Worm (Caenorhabditis elegans) whole organism, L3 larva: ENCODE data around the gene syd-1.

Source experiments
- R02D3.7 ChIP-seq: fragments of 150-350 bp; optimal IDR thresholded peaks from 2 replicates; lab custom pipeline; 2014; ENCODE audit warnings: missing biosample characterization, missing genetic modification characterization
- ZK546.5 ChIP-seq: sonication (generic microtip); optimal IDR thresholded peaks from 2 replicates; lab custom pipeline; 2017; ENCODE audit warnings: missing biosample characterization, missing genetic modification characterization
- aly-2 ChIP-seq: fragments of 150-350 bp; optimal IDR thresholded peaks from 2 replicates; lab custom pipeline; 2014; ENCODE audit warnings: missing biosample characterization, missing genetic modification characterization
- ama-1 ChIP-seq: fragments of 150-350 bp; optimal IDR thresholded peaks from 2 replicates; lab custom pipeline; 2018
- ceh-16 ChIP-seq: sonication (generic microtip); optimal IDR thresholded peaks from 2 replicates; lab custom pipeline; 2017; ENCODE audit warnings: missing biosample characterization, missing genetic modification characterization
- ceh-28 ChIP-seq: fragments of 150-350 bp; optimal IDR thresholded peaks from 2 replicates; lab custom pipeline; 2014; ENCODE audit warnings: missing biosample characterization, missing genetic modification reagents, missing genetic modification characterization
- daf-12 ChIP-seq: fragments of 150-350 bp; optimal IDR thresholded peaks from 2 replicates; lab custom pipeline; 2014; ENCODE audit warnings: missing biosample characterization, missing genetic modification reagents, missing genetic modification characterization
- egl-27 ChIP-seq: sonication (generic microtip); optimal IDR thresholded peaks from 4 replicates; lab custom pipeline; 2017; ENCODE audit warnings: missing biosample characterization, missing genetic modification reagents, missing genetic modification characterization
- egl-5 ChIP-seq: fragments of 150-350 bp; optimal IDR thresholded peaks from 2 replicates; lab custom pipeline; 2017; ENCODE audit warnings: missing biosample characterization, missing genetic modification reagents, missing genetic modification characterization, inconsistent platforms
- elt-1 ChIP-seq: fragments of 150-350 bp; optimal IDR thresholded peaks from 2 replicates; lab custom pipeline; 2014; ENCODE audit warnings: missing biosample characterization, missing genetic modification characterization
- elt-2 ChIP-seq: sonication (generic microtip); optimal IDR thresholded peaks from 2 replicates; lab custom pipeline; 2016; ENCODE audit warnings: missing genetic modification reagents, mild to moderate bottlenecking, missing genetic modification characterization, missing compliant biosample characterization
- elt-3 ChIP-seq, 3 experiments: fragments of 150-350 bp in 1 of 3; sonication (generic microtip) in 2 of 3; optimal IDR thresholded peaks; 2 replicates in 2 of 3; 4 replicates in 1 of 3; lab custom pipeline; 2014 to 2017; ENCODE audit warnings: missing biosample characterization in 3 of 3, missing genetic modification characterization in 3 of 3
- fkh-10 ChIP-seq: sonication (generic microtip); optimal IDR thresholded peaks from 2 replicates; lab custom pipeline; 2017; ENCODE audit warnings: missing biosample characterization, missing genetic modification reagents, missing genetic modification characterization
- hmg-11 ChIP-seq: sonication (generic microtip); optimal IDR thresholded peaks from 2 replicates; lab custom pipeline; 2016; ENCODE audit warnings: missing genetic modification characterization, missing compliant biosample characterization
- jun-1 ChIP-seq: fragments of 150-350 bp; optimal IDR thresholded peaks from 2 replicates; lab custom pipeline; 2014; ENCODE audit warnings: missing biosample characterization, missing genetic modification reagents, missing genetic modification characterization
- lin-15B ChIP-seq: fragments of 150-350 bp; optimal IDR thresholded peaks from 2 replicates; lab custom pipeline; 2014; ENCODE audit warnings: missing biosample characterization, missing genetic modification characterization
- lin-39 ChIP-seq: fragments of 150-350 bp; optimal IDR thresholded peaks from 2 replicates; lab custom pipeline; 2018; ENCODE audit warnings: missing biosample characterization, missing genetic modification reagents, missing genetic modification characterization
- mdl-1 ChIP-seq: fragments of 150-350 bp; optimal IDR thresholded peaks from 2 replicates; lab custom pipeline; 2014; ENCODE audit warnings: missing biosample characterization, missing genetic modification characterization
- mml-1 ChIP-seq: fragments of 150-350 bp; sonication (generic microtip); optimal IDR thresholded peaks from 3 replicates; lab custom pipeline; 2014; ENCODE audit warnings: missing biosample characterization, missing genetic modification characterization
- nfya-1 ChIP-seq: sonication (generic microtip); optimal IDR thresholded peaks from 2 replicates; lab custom pipeline; 2017; ENCODE audit warnings: missing genetic modification characterization, mild to moderate bottlenecking, missing compliant biosample characterization, antibody characterized with exemption, moderate library complexity; ENCODE audit not compliant: insufficient read depth
- nhr-11 ChIP-seq: fragments of 150-350 bp; optimal IDR thresholded peaks from 2 replicates; lab custom pipeline; 2014; ENCODE audit warnings: missing biosample characterization, missing genetic modification characterization
- nhr-12 ChIP-seq: fragments of 150-350 bp; optimal IDR thresholded peaks from 2 replicates; lab custom pipeline; 2014; ENCODE audit warnings: missing biosample characterization, missing genetic modification characterization
- nhr-237 ChIP-seq: fragments of 150-350 bp; optimal IDR thresholded peaks from 2 replicates; lab custom pipeline; 2014; ENCODE audit warnings: missing biosample characterization, missing genetic modification characterization
- nhr-25 ChIP-seq: sonication (generic microtip); optimal IDR thresholded peaks from 2 replicates; lab custom pipeline; 2017; ENCODE audit warnings: missing biosample characterization, missing genetic modification characterization
- nhr-43 ChIP-seq: sonication (generic microtip); optimal IDR thresholded peaks from 2 replicates; lab custom pipeline; 2016; ENCODE audit warnings: mild to moderate bottlenecking, missing genetic modification characterization, missing compliant biosample characterization; ENCODE audit not compliant: poor library complexity, severe bottlenecking
- nhr-76 ChIP-seq: fragments of 150-350 bp; sonication (generic microtip); optimal IDR thresholded peaks from 5 replicates; lab custom pipeline; 2014; ENCODE audit warnings: missing biosample characterization, missing genetic modification characterization
- pqm-1 ChIP-seq: fragments of 150-350 bp; optimal IDR thresholded peaks from 2 replicates; lab custom pipeline; 2017; ENCODE audit warnings: missing biosample characterization, missing genetic modification characterization, inconsistent platforms
- sea-2 ChIP-seq: fragments of 150-350 bp; sonication (generic microtip); optimal IDR thresholded peaks from 4 replicates; lab custom pipeline; 2014; ENCODE audit warnings: missing biosample characterization, missing genetic modification reagents, missing genetic modification characterization
- skn-1 ChIP-seq: fragments of 150-350 bp; optimal IDR thresholded peaks from 2 replicates; lab custom pipeline; 2014; ENCODE audit warnings: missing biosample characterization, missing genetic modification characterization
- snpc-4 ChIP-seq: fragments of 150-350 bp; optimal IDR thresholded peaks from 2 replicates; lab custom pipeline; 2014; ENCODE audit warnings: missing biosample characterization, missing genetic modification characterization
- tbx-2 ChIP-seq: sonication (generic microtip); optimal IDR thresholded peaks from 2 replicates; lab custom pipeline; 2016; ENCODE audit warnings: mild to moderate bottlenecking, missing genetic modification characterization, missing compliant biosample characterization
- unc-39 ChIP-seq: sonication (generic microtip); optimal IDR thresholded peaks from 4 replicates; lab custom pipeline; 2017; ENCODE audit warnings: missing biosample characterization, missing genetic modification characterization
- unc-62 ChIP-seq: fragments of 150-350 bp; sonication (generic microtip); optimal IDR thresholded peaks from 4 replicates; lab custom pipeline; 2014; ENCODE audit warnings: missing biosample characterization, missing genetic modification reagents, missing genetic modification characterization
- ztf-4 ChIP-seq: fragments of 150-350 bp; optimal IDR thresholded peaks from 2 replicates; lab custom pipeline; 2014; ENCODE audit warnings: missing biosample characterization, missing genetic modification characterization

The syd-1 gene

DNA sequence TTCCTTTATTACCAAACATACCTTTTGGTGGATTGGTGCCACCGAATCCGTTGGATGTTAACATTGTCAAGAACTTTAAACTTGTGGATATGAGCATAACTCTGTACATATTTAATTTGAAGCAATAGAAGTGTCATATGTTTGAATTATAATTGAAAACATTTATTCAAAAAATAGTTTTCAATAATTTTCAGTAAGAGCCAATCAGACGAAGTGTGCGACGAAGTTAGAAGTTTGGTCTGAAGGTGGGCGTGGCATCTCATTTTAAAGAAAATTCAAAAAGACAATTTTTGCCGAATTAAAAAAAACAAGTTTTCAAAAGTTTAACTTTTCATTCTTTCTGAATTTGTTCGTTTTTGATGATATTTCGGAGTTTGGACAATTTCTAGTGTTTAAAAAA, at the start of gene syd-1:
Gene syd-1 (minus strand): TSS at position 101 of the 400 bp plus-strand sequence.
- TF ChIP-seq nhr-76 (tag; lab: Kevin White, UChicago), result no peak
- TF ChIP-seq aly-2 (tag; lab: Kevin White, UChicago), result no peak
- no peak for TF ChIP-seq sea-2 (GFP tag; lab: Kevin White, UChicago)
- no peak for TF ChIP-seq mml-1 (tag; lab: Kevin White, UChicago)
- no peak for TF ChIP-seq hmg-11
- TF ChIP-seq nhr-237, result no peak
- TF ChIP-seq unc-39, result no peak
- no peak for TF ChIP-seq ama-1 (lab: Kevin White, UChicago)

DNA sequence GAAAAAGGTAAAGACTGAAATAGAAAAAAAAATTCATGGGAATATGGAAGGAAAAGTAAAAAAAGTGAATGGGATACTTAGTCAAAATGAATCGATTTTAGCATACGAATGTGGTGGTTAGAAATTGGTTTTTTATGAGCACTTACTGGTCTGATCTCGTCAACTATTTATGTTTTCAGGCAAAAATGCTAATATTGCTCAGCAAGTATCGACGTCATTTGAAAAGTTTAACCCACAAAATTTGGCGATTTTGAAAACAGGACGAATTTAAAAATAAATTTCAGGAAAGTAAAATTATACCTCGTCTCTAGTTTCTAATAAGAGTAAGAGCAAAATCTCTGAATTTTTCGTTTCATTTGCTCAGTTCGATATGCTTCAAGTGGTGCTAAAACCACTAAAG, 48.5 kb upstream of the syd-1 start:
- peak; percentile 36 for TF ChIP-seq ama-1 (lab: Kevin White, UChicago)
- no peak for TF ChIP-seq nhr-25 (tag; lab: Kevin White, UChicago)

DNA sequence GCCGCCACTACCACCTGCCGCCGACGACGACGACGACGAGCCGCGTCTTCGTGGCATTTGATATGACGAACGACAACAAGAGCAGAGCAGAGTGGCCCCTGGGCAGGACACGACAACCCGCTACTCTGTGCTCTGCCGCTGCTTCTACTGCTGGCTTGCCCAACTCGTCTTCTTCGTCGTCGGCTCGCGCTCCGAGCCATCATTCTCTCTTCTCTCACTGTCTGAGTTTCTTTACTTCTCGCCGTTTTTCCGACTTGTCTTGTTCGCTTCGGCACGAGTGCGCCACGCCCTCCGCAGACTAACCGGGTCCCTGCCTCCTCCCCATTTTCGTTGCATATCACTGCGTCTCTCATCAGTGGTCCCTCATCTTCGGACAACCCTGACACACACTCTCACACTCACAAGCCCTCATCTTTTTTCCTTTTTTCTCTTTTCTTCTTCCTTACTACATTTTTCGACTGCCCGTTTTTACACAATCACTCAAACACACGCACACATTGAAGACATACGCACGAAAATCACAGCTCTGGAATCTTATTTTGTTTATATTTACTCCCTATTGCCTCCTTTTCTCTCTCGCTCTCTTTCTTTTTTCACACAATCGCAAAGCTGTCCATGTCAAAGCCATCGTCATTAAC, 47.4 kb upstream of the syd-1 start:
- TF ChIP-seq sea-2 (GFP tag; lab: Kevin White, UChicago) (no peak), aly-2 (tag; lab: Kevin White, UChicago) (no peak), nhr-11 (peak; percentile 60), nfya-1 (tag; lab: Kevin White, UChicago) (peak; percentile 88), hmg-11 (peak; percentile 82), nhr-25 (tag; lab: Kevin White, UChicago) (no peak), skn-1 (tag; lab: Kevin White, UChicago) (peak; percentile 35), tbx-2 (tag; lab: Kevin White, UChicago) (peak; percentile 9), lin-39 (peak; percentile 91), snpc-4 (tag; lab: Kevin White, UChicago) (peak; percentile 38), ceh-28 (tag; lab: Kevin White, UChicago) (peak; percentile 11), unc-62 (peak; percentile 84), pqm-1 (tag; lab: Kevin White, UChicago) (no peak), elt-1 (no peak), fkh-10 (GFP tag; lab: Kevin White, UChicago) (peak; percentile 73), ZK546.5 (no peak), egl-5 (tag; lab: Kevin White, UChicago) (peak; percentile 67), ceh-16 (no peak), nhr-12 (tag; lab: Kevin White, UChicago) (no peak), egl-27 (tag; lab: Kevin White, UChicago) (no peak), lin-15B (tag; lab: Kevin White, UChicago) (peak; percentile 8), elt-2 (tag; lab: Kevin White, UChicago) (no peak), elt-3 (tag; optimal IDR thresholded peaks at IDR 0.05; lab: Kevin White, UChicago) (no peak), mml-1 (tag; lab: Kevin White, UChicago) (no peak), mdl-1 (peak; percentile 62), R02D3.7 (no peak)

DNA sequence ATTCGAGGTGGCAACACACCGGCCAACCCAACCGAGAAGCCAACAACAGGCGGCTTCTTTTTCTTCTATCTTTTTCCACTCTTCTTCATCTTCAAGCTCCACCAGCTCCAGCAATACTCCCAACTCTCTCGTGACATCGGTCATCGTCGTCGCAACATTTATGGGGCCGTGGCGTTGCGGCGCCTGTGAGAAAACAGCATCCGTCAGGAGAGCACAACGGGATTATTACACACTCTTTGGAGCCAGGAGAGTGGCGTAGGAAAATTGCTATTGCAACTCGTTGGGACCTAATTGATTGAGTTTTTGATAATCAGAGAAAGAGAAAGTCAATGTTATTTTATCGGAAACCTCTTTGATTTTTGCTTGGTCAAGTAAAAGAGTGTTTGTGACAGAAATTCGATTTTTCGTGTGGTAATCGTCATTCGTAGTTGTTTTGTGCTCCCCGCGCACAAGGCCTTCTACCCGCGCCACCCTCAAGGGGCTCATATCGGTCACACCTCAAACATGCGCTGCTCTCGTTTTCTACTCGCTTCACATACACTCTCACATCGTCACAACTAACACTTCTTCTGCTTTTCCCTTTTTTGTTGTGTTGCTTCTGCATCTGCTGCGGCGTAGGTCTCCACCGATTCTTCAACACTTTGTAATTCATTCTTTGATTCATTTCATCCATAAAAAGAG, 45.6 kb upstream of the syd-1 start:
- TF ChIP-seq daf-12 (tag; lab: Kevin White, UChicago) (no peak), nfya-1 (tag; lab: Kevin White, UChicago) (peak; percentile 47), pqm-1 (tag; lab: Kevin White, UChicago) (no peak), nhr-43 (no peak), ama-1 (lab: Kevin White, UChicago) (no peak), jun-1 (tag; lab: Kevin White, UChicago) (no peak), nhr-11 (peak; percentile 4), elt-2 (tag; lab: Kevin White, UChicago) (no peak), mdl-1 (no peak), ztf-4 (tag; lab: Kevin White, UChicago) (no peak), aly-2 (tag; lab: Kevin White, UChicago) (no peak), lin-39 (peak; percentile 69), hmg-11 (no peak), egl-5 (tag; lab: Kevin White, UChicago) (peak; percentile 21)
